Fruit fly (Drosophila melanogaster): ENCODE results near the gene CG1368.

CG1368 gene

dm6 chrX:14211250-14211944 is 36.8 kb downstream of the CG1368 start (continued):
- TF ChIP-seq CG30431 (GFP tag; optimal IDR thresholded peaks at IDR 0.05) (no peak), sd (tag; optimal IDR thresholded peaks at IDR 0.05) (peak; percentile 2), CG10431 (GFP tag; optimal IDR thresholded peaks at IDR 0.05) (peak; percentile 23), CG13296 (GFP tag; optimal IDR thresholded peaks at IDR 0.05) (no peak), CG15011 (GFP tag; optimal IDR thresholded peaks at IDR 0.05) (no peak), esg (GFP tag; conservative IDR thresholded peaks at IDR 0.05) (no peak), Lim3 (GFP tag; IDR thresholded peaks at IDR 0.05) (no peak), CG3838 (GFP tag; optimal IDR thresholded peaks at IDR 0.05) (peak; percentile 23), Med (GFP tag) (peak; percentile 81), Hr39 (optimal IDR thresholded peaks at IDR 0.05) (no peak), CG18262 (tag; optimal IDR thresholded peaks at IDR 0.05) (peak; percentile 44), ATbp (GFP tag; optimal IDR thresholded peaks at IDR 0.05) (no peak), Sry-β (GFP tag; optimal IDR thresholded peaks at IDR 0.05) (no peak), Rx (GFP tag; IDR thresholded peaks at IDR 0.05) (no peak), bab2 (GFP tag; optimal IDR thresholded peaks at IDR 0.05) (no peak), sisA (GFP tag; IDR thresholded peaks at IDR 0.05) (no peak), CTCF (GFP tag; optimal IDR thresholded peaks at IDR 0.05) (no peak), fd96Cb (tag; optimal IDR thresholded peaks at IDR 0.05) (no peak), CG12236 (GFP tag; optimal IDR thresholded peaks at IDR 0.05) (no peak), CG8290 (GFP tag; optimal IDR thresholded peaks at IDR 0.05) (no peak), CG8290 (tag; optimal IDR thresholded peaks at IDR 0.05) (no peak), CG18764 (GFP tag; optimal IDR thresholded peaks at IDR 0.05) (no peak), Chrac-16 (GFP tag; optimal IDR thresholded peaks at IDR 0.05) (no peak), CG18011 (GFP tag; optimal IDR thresholded peaks at IDR 0.05) (no peak), CG4707 (GFP tag; optimal IDR thresholded peaks at IDR 0.05) (no peak), CG8388 (GFP tag; optimal IDR thresholded peaks at IDR 0.05) (no peak), CG9215 (GFP tag; IDR thresholded peaks at IDR 0.05) (no peak), jumu (GFP tag; optimal IDR thresholded peaks at IDR 0.05) (no peak), chinmo (GFP tag; IDR thresholded peaks at IDR 0.05; ENCODE audit: partially characterized antibody) (peak; percentile 79; the same call in 3 of the 4 replicates), bsh (GFP tag; optimal IDR thresholded peaks at IDR 0.05) (peak in 1 of 2 experiments; percentile 5), zfh1 (GFP tag; IDR thresholded peaks at IDR 0.05) (no peak), ci (GFP tag; IDR thresholded peaks at IDR 0.05) (no peak), CG2712 (tag; optimal IDR thresholded peaks at IDR 0.05) (no peak), sqz (GFP tag; optimal IDR thresholded peaks at IDR 0.05) (peak; percentile 1), CG12299 (tag; optimal IDR thresholded peaks at IDR 0.05) (no peak), stwl (tag; optimal IDR thresholded peaks at IDR 0.05) (peak; percentile 20), crol (GFP tag; IDR thresholded peaks at IDR 0.05) (no peak), Myb (GFP tag; optimal IDR thresholded peaks at IDR 0.05) (no peak), CG12769 (tag; optimal IDR thresholded peaks at IDR 0.05) (no peak), CG11398 (GFP tag; optimal IDR thresholded peaks at IDR 0.05) (no peak), Lpt (GFP tag; optimal IDR thresholded peaks at IDR 0.05) (no peak), Trl (optimal IDR thresholded peaks at IDR 0.05) (peak; percentile 76 to 88), Trl (GFP tag; optimal IDR thresholded peaks at IDR 0.05) (no peak), CHES-1-like (GFP tag; optimal IDR thresholded peaks at IDR 0.05) (no peak), CG34422 (GFP tag; IDR thresholded peaks at IDR 0.05) (no peak), CG10209 (GFP tag; optimal IDR thresholded peaks at IDR 0.05) (no peak), Sox102F (GFP tag; optimal IDR thresholded peaks at IDR 0.05) (peak; percentile 11), sob (GFP tag; IDR thresholded peaks at IDR 0.05) (no peak), ab (GFP tag; optimal IDR thresholded peaks at IDR 0.05) (no peak), fru (optimal IDR thresholded peaks at IDR 0.05) (no peak), CG17361 (GFP tag; IDR thresholded peaks at IDR 0.05) (peak; percentile 57; the same call in 2 of the 3 replicates), Nf-YC (tag; optimal IDR thresholded peaks at IDR 0.05) (no peak), cg (GFP tag; optimal IDR thresholded peaks at IDR 0.05) (peak; percentile 45)

All from whole organism, embryonic.